Worm (Caenorhabditis elegans) whole organism, L4 larva: Measurements from ENCODE around the gene F43E2.11.

Source experiments
- aly-2 ChIP-seq: sonication (generic microtip); optimal IDR thresholded peaks from 2 replicates; lab custom pipeline; 2018; ENCODE audit warnings: missing biosample characterization, missing genetic modification characterization
- hif-1 ChIP-seq, 2 experiments: sonication (generic microtip); optimal IDR thresholded peaks; 2 replicates each; lab custom pipeline; 2016 to 2017; ENCODE audit warnings: missing compliant biosample characterization in 2 of 2, missing genetic modification characterization in 2 of 2, missing genetic modification reagents in 2 of 2, missing genotype in 2 of 2, mild to moderate bottlenecking in 1 of 2
- lin-13 ChIP-seq: fragments of 150-350 bp; optimal IDR thresholded peaks from 2 replicates; lab custom pipeline; 2014; ENCODE audit warnings: missing biosample characterization, missing genetic modification reagents, missing genetic modification characterization
- madf-5 ChIP-seq, 2 experiments: fragments of 200-800 bp; sonication (Bioruptor generic); IDR thresholded peaks; 2 replicates each; pipeline ENCODE4 v1.3.6; 2022; ENCODE audit warnings: missing compliant biosample characterization in 2 of 2, missing genetic modification characterization in 2 of 2
- nhr-11 ChIP-seq: fragments of 150-350 bp; optimal IDR thresholded peaks from 2 replicates; lab custom pipeline; 2014; ENCODE audit warnings: missing biosample characterization, missing genetic modification characterization
- nhr-237 ChIP-seq: sonication (generic microtip); optimal IDR thresholded peaks from 2 replicates; lab custom pipeline; 2017; ENCODE audit warnings: missing biosample characterization, missing genetic modification characterization
- nhr-25 ChIP-seq: sonication (generic microtip); optimal IDR thresholded peaks from 2 replicates; lab custom pipeline; 2017; ENCODE audit warnings: missing genetic modification characterization, mild to moderate bottlenecking, missing compliant biosample characterization, antibody characterized with exemption, moderate library complexity, borderline replicate concordance; ENCODE audit not compliant: insufficient read depth

ce11 chrII:7405262-7405661 lies 35.2 kb upstream of the F43E2.11 start:
- TF ChIP-seq lin-13 (GFP tag; lab: Kevin White, UChicago) (no peak), hif-1 (tag; optimal IDR thresholded peaks at IDR 0.05; lab: Kevin White, UChicago) (no peak), nhr-11 (tag; lab: Kevin White, UChicago) (no peak), aly-2 (tag; lab: Kevin White, UChicago) (no peak), nhr-237 (tag; lab: Kevin White, UChicago) (no peak), nhr-25 (tag; lab: Kevin White, UChicago) (peak; percentile 69), madf-5 (GFP tag; IDR thresholded peaks at IDR 0.05; lab: Robert Waterston, UW) (0 out of 4 replicates have a peak, but pooled peaks of 1 of the 2 experiments have one; percentile 37)
